Worm (Caenorhabditis elegans): ENCODE data around the gene sre-36.

ce11 chrV:16399388-16399787 lies at the start of gene sre-36:
- TF ChIP-seq nhr-237 (tag; optimal IDR thresholded peaks at IDR 0.05) (no peak), nhr-76 (tag; optimal IDR thresholded peaks at IDR 0.05) (no peak), elt-3 (tag; optimal IDR thresholded peaks at IDR 0.05) (no peak), pqm-1 (tag; optimal IDR thresholded peaks at IDR 0.05) (no peak)

All from whole organism, L3 larva.